Fruit fly (Drosophila melanogaster): ENCODE results near the gene CG18754.

The CG18754 gene

DNA sequence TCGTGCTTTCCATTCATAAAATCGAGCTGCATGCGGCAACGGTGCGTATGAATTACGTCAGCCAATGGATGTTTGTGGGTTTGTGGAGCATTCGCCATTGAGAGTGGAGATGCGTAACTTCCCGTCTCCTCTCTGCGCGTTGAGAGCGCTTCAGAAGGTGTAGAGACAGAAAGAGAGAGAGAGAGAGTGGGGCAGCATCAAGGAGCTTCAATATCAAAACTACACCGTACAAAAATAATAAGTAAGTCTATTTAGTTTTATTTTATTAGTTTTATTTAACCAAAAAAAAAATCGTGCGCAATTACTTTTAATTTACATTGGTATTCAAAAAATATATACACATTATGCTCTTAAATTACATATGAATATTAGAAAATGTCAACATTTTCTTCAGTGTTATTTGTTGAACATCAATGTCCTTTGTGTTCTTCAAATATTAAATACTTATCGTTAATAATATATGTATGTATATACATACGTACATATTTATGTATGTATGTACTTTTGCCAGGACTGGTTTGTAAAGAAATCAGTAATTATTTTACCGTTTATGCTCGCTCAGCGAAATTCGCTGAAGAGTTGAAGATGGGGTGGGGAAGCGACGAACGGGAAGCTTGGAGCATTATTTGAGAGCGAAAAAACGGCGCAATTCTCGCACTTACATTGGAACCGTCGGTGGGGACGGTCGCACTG, 39.0 kb downstream of the CG18754 start, which contains the start of gene CG10365 (continued):
- TF ChIP-seq cwo (GFP tag; optimal IDR thresholded peaks at IDR 0.05) (peak; percentile 90), HmgZ (tag; optimal IDR thresholded peaks at IDR 0.05) (peak; percentile 80), CG17912 (GFP tag; optimal IDR thresholded peaks at IDR 0.05) (no peak), Sox102F (GFP tag; optimal IDR thresholded peaks at IDR 0.05) (peak; percentile 93), CG10959 (GFP tag; IDR thresholded peaks at IDR 0.05) (no peak), pros (GFP tag; optimal IDR thresholded peaks at IDR 0.05) (no peak), CG17568 (GFP tag; optimal IDR thresholded peaks at IDR 0.05) (peak; percentile 55), CG10543 (GFP tag; optimal IDR thresholded peaks at IDR 0.05) (peak; percentile 69), CG2129 (GFP tag; IDR thresholded peaks at IDR 0.05; ENCODE audit: partially characterized antibody) (no peak), CG9437 (GFP tag; optimal IDR thresholded peaks at IDR 0.05) (peak; percentile 87), zfh2 (GFP tag; optimal IDR thresholded peaks at IDR 0.05) (no peak), CG13894 (tag; optimal IDR thresholded peaks at IDR 0.05) (peak; percentile 86), Med (GFP tag) (peak; percentile 76), pho (GFP tag; optimal IDR thresholded peaks at IDR 0.05) (no peak), CG13624 (GFP tag; optimal IDR thresholded peaks at IDR 0.05) (no peak), CG11456 (GFP tag; IDR thresholded peaks at IDR 0.05) (peak; percentile 72), HLH54F (GFP tag; optimal IDR thresholded peaks at IDR 0.05) (no peak), CG6254 (GFP tag; optimal IDR thresholded peaks at IDR 0.05) (peak; percentile 52), caup (GFP tag; optimal IDR thresholded peaks at IDR 0.05; ENCODE audit: severe bottlenecking) (peak; percentile 73), Hr3 (GFP tag; optimal IDR thresholded peaks at IDR 0.05) (peak; percentile 84), CG14965 (GFP tag; optimal IDR thresholded peaks at IDR 0.05; ENCODE audit: borderline replicate concordance) (no peak), CG17359 (tag; optimal IDR thresholded peaks at IDR 0.05) (peak; percentile 93), Lhr (GFP tag; optimal IDR thresholded peaks at IDR 0.05) (no peak), crol (GFP tag; IDR thresholded peaks at IDR 0.05) (peak; percentile 77), twi (tag; optimal IDR thresholded peaks at IDR 0.05) (no peak), CG17328 (GFP tag; IDR thresholded peaks at IDR 0.05) (peak; percentile 85), grau (tag; optimal IDR thresholded peaks at IDR 0.05) (peak; percentile 86), vvl (GFP tag; IDR thresholded peaks at IDR 0.05) (peak; percentile 93), pita (GFP tag; optimal IDR thresholded peaks at IDR 0.05) (no peak), gsb (GFP tag; IDR thresholded peaks at IDR 0.05) (0 out of 2 replicates have a peak, but pooled peaks have one; percentile 33), NfI (GFP tag; optimal IDR thresholded peaks at IDR 0.05) (peak; percentile 52), CG8290 (GFP tag; optimal IDR thresholded peaks at IDR 0.05) (peak; percentile 26), CG8290 (tag; optimal IDR thresholded peaks at IDR 0.05) (no peak), slou (GFP tag; optimal IDR thresholded peaks at IDR 0.05) (peak; percentile 57), CG11093 (GFP tag; IDR thresholded peaks at IDR 0.05) (peak; percentile 69; the same call in 2 of the 3 replicates), cg (GFP tag; optimal IDR thresholded peaks at IDR 0.05) (no peak), sr (GFP tag; IDR thresholded peaks at IDR 0.05) (0 out of 3 replicates have a peak, but pooled peaks have one; percentile 22), CG6813 (GFP tag; optimal IDR thresholded peaks at IDR 0.05) (peak; percentile 82), Doc2 (GFP tag; IDR thresholded peaks at IDR 0.05) (no peak), CG7556 (GFP tag; optimal IDR thresholded peaks at IDR 0.05) (peak; percentile 96), row (GFP tag; IDR thresholded peaks at IDR 0.05) (peak; percentile 91), ap (GFP tag; IDR thresholded peaks at IDR 0.05) (peak; percentile 81), ttk (GFP tag; IDR thresholded peaks at IDR 0.05) (peak; percentile 79), bowl (GFP tag; IDR thresholded peaks at IDR 0.05) (peak; percentile 67; the same call in 1 of the 2 replicates), CG9797 (GFP tag; optimal IDR thresholded peaks at IDR 0.05) (no peak), CG18764 (GFP tag; optimal IDR thresholded peaks at IDR 0.05) (peak; percentile 56), run (tag; optimal IDR thresholded peaks at IDR 0.05) (peak; percentile 79), Optix (GFP tag; IDR thresholded peaks at IDR 0.05) (no peak), gcm (GFP tag; optimal IDR thresholded peaks at IDR 0.05) (peak; percentile 91), Antp (GFP tag; optimal IDR thresholded peaks at IDR 0.05) (no peak)
